Worm (Caenorhabditis elegans): ENCODE results near the gene srw-107.
A peak's percentile ranks its signal among the peaks of the same experiment; 100 is the strongest.

Gene srw-107

ce11 chrV:500535-500934, 20.9 kb downstream of the srw-107 start:
- TF ChIP-seq tbx-7 (tag; optimal IDR thresholded peaks at IDR 0.05) (no peak), ceh-6 (GFP tag; optimal IDR thresholded peaks at IDR 0.05) (no peak), unc-42 (tag; optimal IDR thresholded peaks at IDR 0.05) (no peak), pha-2 (tag; optimal IDR thresholded peaks at IDR 0.05) (no peak), hlh-13 (GFP tag; optimal IDR thresholded peaks at IDR 0.05) (no peak), ama-1 (optimal IDR thresholded peaks at IDR 0.05) (no peak), pax-1 (tag; optimal IDR thresholded peaks at IDR 0.05) (no peak), ceh-34 (tag; optimal IDR thresholded peaks at IDR 0.05) (no peak), syd-9 (tag; optimal IDR thresholded peaks at IDR 0.05) (no peak), hlh-6 (tag; optimal IDR thresholded peaks at IDR 0.05) (no peak)

ce11 chrV:497399-497798, 24.0 kb downstream of the srw-107 start, which contains the start of gene T01G6.1:
Gene T01G6.1, plus strand, starts transcription at chrV:497699.
- no peak for TF ChIP-seq nhr-232 (tag; optimal IDR thresholded peaks at IDR 0.05)
- no peak for TF ChIP-seq elt-2 (tag; optimal IDR thresholded peaks at IDR 0.05)
- no peak for TF ChIP-seq pros-1 (tag; optimal IDR thresholded peaks at IDR 0.05)
- TF ChIP-seq fkh-6 (tag; optimal IDR thresholded peaks at IDR 0.05), result no peak
- TF ChIP-seq nfya-1 (tag; optimal IDR thresholded peaks at IDR 0.05), result peak; percentile 37
- no peak for TF ChIP-seq unc-42 (tag; optimal IDR thresholded peaks at IDR 0.05)
- no peak for TF ChIP-seq F13H6.1 (tag; optimal IDR thresholded peaks at IDR 0.05)
- no peak for TF ChIP-seq ceh-24 (tag; optimal IDR thresholded peaks at IDR 0.05)

ce11 chrV:494284-494683, 27.1 kb downstream of the srw-107 start, which contains the start of gene nhr-131:
Gene nhr-131, plus strand, starts transcription at chrV:494370.
- TF ChIP-seq ceh-18 (tag; optimal IDR thresholded peaks at IDR 0.05) (no peak), syd-9 (tag; optimal IDR thresholded peaks at IDR 0.05) (no peak), dmd-4 (tag; optimal IDR thresholded peaks at IDR 0.05; ENCODE audit: borderline replicate concordance) (no peak), nfya-1 (tag; optimal IDR thresholded peaks at IDR 0.05) (no peak), unc-42 (tag; optimal IDR thresholded peaks at IDR 0.05) (no peak), unc-55 (GFP tag; optimal IDR thresholded peaks at IDR 0.05) (no peak), pros-1 (tag; optimal IDR thresholded peaks at IDR 0.05) (no peak), ceh-14 (tag; optimal IDR thresholded peaks at IDR 0.05) (no peak), Y22D7AL.16 (tag; optimal IDR thresholded peaks at IDR 0.05) (no peak), unc-86 (tag; optimal IDR thresholded peaks at IDR 0.05) (no peak), odd-2 (tag; optimal IDR thresholded peaks at IDR 0.05) (no peak), nhr-11 (tag; optimal IDR thresholded peaks at IDR 0.05) (no peak), elt-2 (tag; optimal IDR thresholded peaks at IDR 0.05) (no peak), rnt-1 (tag; optimal IDR thresholded peaks at IDR 0.05) (no peak), pha-2 (tag; optimal IDR thresholded peaks at IDR 0.05) (no peak)

ce11 chrV:491432-491831, 30.0 kb downstream of the srw-107 start, which contains the start of gene str-196:
Gene str-196, plus strand, starts transcription at chrV:491732.
- no peak for TF ChIP-seq pax-1 (tag; optimal IDR thresholded peaks at IDR 0.05)
- no peak for TF ChIP-seq ceh-45 (GFP tag; IDR thresholded peaks at IDR 0.05)
- TF ChIP-seq pag-3 (tag; optimal IDR thresholded peaks at IDR 0.05; ENCODE audit: borderline replicate concordance), result no peak
- no peak for TF ChIP-seq pat-9 (tag; optimal IDR thresholded peaks at IDR 0.05)
- no peak for TF ChIP-seq npax-4 (tag; optimal IDR thresholded peaks at IDR 0.05)
- TF ChIP-seq che-1 (tag; optimal IDR thresholded peaks at IDR 0.05), result no peak
- TF ChIP-seq ceh-30 (tag; optimal IDR thresholded peaks at IDR 0.05), result no peak
- no peak for TF ChIP-seq hlh-30 (tag; optimal IDR thresholded peaks at IDR 0.05; ENCODE audit: insufficient read depth)
- no peak for TF ChIP-seq ceh-31 (tag; optimal IDR thresholded peaks at IDR 0.05)

- no peak for TF ChIP-seq ceh-24 (tag; optimal IDR thresholded peaks at IDR 0.05)
- TF ChIP-seq C08G9.2 (tag; optimal IDR thresholded peaks at IDR 0.05), result no peak
- no peak for TF ChIP-seq ceh-30 (tag; optimal IDR thresholded peaks at IDR 0.05)
- no peak for TF ChIP-seq zip-5 (tag; optimal IDR thresholded peaks at IDR 0.05)
- TF ChIP-seq sox-2 (GFP tag; IDR thresholded peaks at IDR 0.05), result no peak
- no peak for TF ChIP-seq ahr-1 (tag; optimal IDR thresholded peaks at IDR 0.05)
- TF ChIP-seq ceh-2 (tag; optimal IDR thresholded peaks at IDR 0.05), result no peak
- TF ChIP-seq C38D4.7 (GFP tag; optimal IDR thresholded peaks at IDR 0.05), result no peak
- no peak for TF ChIP-seq ceh-18 (tag; optimal IDR thresholded peaks at IDR 0.05)
- TF ChIP-seq eyg-1 (tag; optimal IDR thresholded peaks at IDR 0.05), result no peak
- no peak for TF ChIP-seq fkh-10 (GFP tag; optimal IDR thresholded peaks at IDR 0.05)
- TF ChIP-seq tbx-2 (tag; optimal IDR thresholded peaks at IDR 0.05), result no peak
- TF ChIP-seq madf-2 (tag; optimal IDR thresholded peaks at IDR 0.05), result no peak
- no peak for TF ChIP-seq Y22D7AL.16 (tag; optimal IDR thresholded peaks at IDR 0.05)
- TF ChIP-seq ets-4 (tag; optimal IDR thresholded peaks at IDR 0.05), result no peak
- no peak for TF ChIP-seq mec-3 (tag; optimal IDR thresholded peaks at IDR 0.05; ENCODE audit: borderline replicate concordance)
- TF ChIP-seq ama-1 (optimal IDR thresholded peaks at IDR 0.05), result no peak
- no peak for TF ChIP-seq nfya-1 (tag; optimal IDR thresholded peaks at IDR 0.05)
Measured at ce11 chrV:489320-489719, 32.1 kb downstream of the srw-107 start, which contains the start of gene nhr-106. Gene nhr-106, plus strand, starts transcription at chrV:489620.
